Worm (Caenorhabditis elegans): ENCODE results near the gene C17B7.3.

ce11 chrV:3346434-3347019 is 3.9 kb downstream of the C17B7.3 start, which contains the start of gene fbxa-65:
- TF ChIP-seq nhr-28 (tag; optimal IDR thresholded peaks at IDR 0.05) = no peak
- no peak for TF ChIP-seq nhr-237 (tag; optimal IDR thresholded peaks at IDR 0.05)

Data from whole organism, mixed stage, embryonic.